Worm (Caenorhabditis elegans) whole organism, L2 larva: ENCODE data around the gene cest-17.

ENCODE experiments used
- alr-1 ChIP-seq: fragments of 150-350 bp; optimal IDR thresholded peaks from 2 replicates; lab custom pipeline; 2014; ENCODE audit warnings: missing biosample characterization, missing genetic modification characterization
- nhr-6 ChIP-seq: fragments of 150-350 bp; optimal IDR thresholded peaks from 2 replicates; lab custom pipeline; 2014; ENCODE audit warnings: missing biosample characterization, missing genetic modification characterization

DNA sequence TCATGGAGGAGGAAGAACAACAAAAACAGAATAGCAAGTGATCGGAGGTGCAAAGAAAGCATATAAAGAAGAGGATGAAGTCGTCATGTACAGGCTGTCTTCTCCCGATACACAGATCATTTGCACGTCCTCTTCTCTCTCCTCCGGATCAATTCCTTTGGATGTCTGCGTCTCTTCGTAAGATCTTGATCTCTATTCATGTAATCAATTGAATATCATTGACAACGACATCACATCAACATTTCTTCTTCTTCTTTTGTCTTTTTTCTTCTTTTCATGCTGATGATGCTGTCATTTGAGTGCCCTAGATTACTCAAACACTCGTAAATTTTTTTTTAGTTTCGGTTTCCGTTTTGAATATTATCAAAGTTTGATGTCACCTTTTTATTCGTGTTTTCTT lies 35.2 kb downstream of the cest-17 start, which contains the start of gene rol-3:
- TF ChIP-seq nhr-6: no peak
- no peak for TF ChIP-seq alr-1 (tag; lab: Kevin White, UChicago)
